Worm (Caenorhabditis elegans) whole organism, young adult: ENCODE results near the gene str-204.

Source experiments
- ama-1 ChIP-seq, 3 experiments: fragments of 150-350 bp in 1 of 3; sonication (generic microtip) in 2 of 3; optimal IDR thresholded peaks; 2 replicates each; lab custom pipeline; 2014 to 2018; ENCODE audit warnings: missing biosample characterization in 2 of 3, missing genetic modification characterization in 2 of 3, missing genetic modification reagents in 2 of 3
- dox-1 ChIP-seq: fragments of 200-800 bp; sonication (Bioruptor generic); IDR thresholded peaks from 2 replicates; pipeline ENCODE4 v1.3.6; 2022; ENCODE audit warnings: missing genetic modification reagents, missing genetic modification characterization, missing compliant biosample characterization
- tbx-9 ChIP-seq: sonication (generic microtip); optimal IDR thresholded peaks from 2 replicates; lab custom pipeline; 2016; ENCODE audit warnings: borderline replicate concordance, missing genetic modification characterization, inconsistent platforms, missing compliant biosample characterization
- unc-62 ChIP-seq: fragments of 150-350 bp; optimal IDR thresholded peaks from 2 replicates; lab custom pipeline; 2014; ENCODE audit warnings: missing biosample characterization, missing genetic modification reagents, missing genetic modification characterization
- ztf-28 ChIP-seq: fragments of 200-800 bp; sonication (Bioruptor generic); IDR thresholded peaks from 2 replicates; pipeline ENCODE4 v1.3.6; 2022; ENCODE audit warnings: missing genetic modification reagents, missing genetic modification characterization, missing compliant biosample characterization

ce11 chrV:7138320-7138719, 21.2 kb upstream of the str-204 start, which contains the start of gene str-112:
- TF ChIP-seq ztf-28, result no peak
- TF ChIP-seq unc-62 (GFP tag; lab: Kevin White, UChicago), result no peak
- TF ChIP-seq tbx-9 (tag; lab: Kevin White, UChicago), result no peak
- no peak for TF ChIP-seq ama-1 (optimal IDR thresholded peaks at IDR 0.05; lab: Kevin White, UChicago)
- TF ChIP-seq ama-1 (GFP tag; optimal IDR thresholded peaks at IDR 0.05; lab: Kevin White, UChicago), result no peak
- no peak for TF ChIP-seq dox-1 (GFP tag; lab: Robert Waterston, UW)
